Worm (Caenorhabditis elegans) whole organism, L1 larva: ENCODE data around the gene R05G6.10.

Experiments
- hpl-2 ChIP-seq: fragments of 150-350 bp; optimal IDR thresholded peaks from 2 replicates; lab custom pipeline; 2014; ENCODE audit warnings: missing biosample characterization, missing genetic modification reagents, missing genetic modification characterization
- jun-1 ChIP-seq: fragments of 150-350 bp; optimal IDR thresholded peaks from 2 replicates; lab custom pipeline; 2014; ENCODE audit warnings: missing biosample characterization, missing genetic modification reagents, missing genetic modification characterization
- lin-13 ChIP-seq: fragments of 150-350 bp; optimal IDR thresholded peaks from 2 replicates; lab custom pipeline; 2014; ENCODE audit warnings: missing biosample characterization, missing genetic modification reagents, missing genetic modification characterization
- nhr-11 ChIP-seq: fragments of 150-350 bp; optimal IDR thresholded peaks from 2 replicates; lab custom pipeline; 2014; ENCODE audit warnings: missing biosample characterization, missing genetic modification characterization
- nhr-12 ChIP-seq: sonication (generic microtip); optimal IDR thresholded peaks from 2 replicates; lab custom pipeline; 2017; ENCODE audit warnings: missing biosample characterization, missing genetic modification characterization

ce11 chrIV:7478134-7478533, 64.2 kb downstream of the R05G6.10 start, which contains the start of gene rod-1:
- TF ChIP-seq hpl-2 (GFP tag; lab: Kevin White, UChicago) (no peak), jun-1 (tag; lab: Kevin White, UChicago) (no peak), nhr-12 (tag; lab: Kevin White, UChicago) (no peak), lin-13 (GFP tag; lab: Kevin White, UChicago) (no peak), nhr-11 (tag; lab: Kevin White, UChicago) (no peak)
